Worm (Caenorhabditis elegans): Measurements from ENCODE around the gene clec-247.

ce11 chrV:18290642-18291041 is 7.9 kb downstream of the clec-247 start, which contains the start of gene Y51A2A.4:
- TF ChIP-seq snpc-4 (tag; optimal IDR thresholded peaks at IDR 0.05): no peak
- TF ChIP-seq nhr-77 (tag; optimal IDR thresholded peaks at IDR 0.05): no peak
- TF ChIP-seq nhr-76 (tag; optimal IDR thresholded peaks at IDR 0.05): no peak
- TF ChIP-seq fos-1 (tag; optimal IDR thresholded peaks at IDR 0.05): no peak
- TF ChIP-seq zip-2 (tag; optimal IDR thresholded peaks at IDR 0.05): no peak
- no peak for TF ChIP-seq tag-97 (GFP tag; IDR thresholded peaks at IDR 0.05)
- TF ChIP-seq lsy-2 (tag; optimal IDR thresholded peaks at IDR 0.05): no peak
- TF ChIP-seq dmd-8 (GFP tag; IDR thresholded peaks at IDR 0.05): no peak
- TF ChIP-seq pha-4 (GFP tag; IDR thresholded peaks at IDR 0.05): no peak
- TF ChIP-seq pha-4 (tag; optimal IDR thresholded peaks at IDR 0.05): no peak
- TF ChIP-seq T26A8.4 (GFP tag; IDR thresholded peaks at IDR 0.05): no peak
- no peak for TF ChIP-seq ama-1 (optimal IDR thresholded peaks at IDR 0.05)
